Worm (Caenorhabditis elegans): ENCODE results near the gene F41B4.3.

- TF ChIP-seq jun-1 (tag; optimal IDR thresholded peaks at IDR 0.05) (no peak), unc-39 (tag; optimal IDR thresholded peaks at IDR 0.05) (no peak), skn-1 (tag; optimal IDR thresholded peaks at IDR 0.05) (no peak), nhr-12 (tag; optimal IDR thresholded peaks at IDR 0.05) (no peak)
These were observed 12.7 kb upstream of the F41B4.3 start for ce11 chrX:6848596-6848995.

Data from whole organism, L3 larva.